Worm (Caenorhabditis elegans) whole organism, L3 larva: Measurements from ENCODE around the gene C05B5.17.

Experiments used
- ceh-16 ChIP-seq: sonication (generic microtip); optimal IDR thresholded peaks from 2 replicates; lab custom pipeline; 2017; ENCODE audit warnings: missing biosample characterization, missing genetic modification characterization
- daf-12 ChIP-seq: fragments of 150-350 bp; optimal IDR thresholded peaks from 2 replicates; lab custom pipeline; 2014; ENCODE audit warnings: missing biosample characterization, missing genetic modification reagents, missing genetic modification characterization
- egl-27 ChIP-seq: sonication (generic microtip); optimal IDR thresholded peaks from 4 replicates; lab custom pipeline; 2017; ENCODE audit warnings: missing biosample characterization, missing genetic modification reagents, missing genetic modification characterization
- fos-1 ChIP-seq: fragments of 150-350 bp; optimal IDR thresholded peaks from 2 replicates; lab custom pipeline; 2014; ENCODE audit warnings: missing biosample characterization, missing genetic modification characterization
- lin-15B ChIP-seq: fragments of 150-350 bp; optimal IDR thresholded peaks from 2 replicates; lab custom pipeline; 2014; ENCODE audit warnings: missing biosample characterization, missing genetic modification characterization
- nhr-237 ChIP-seq: fragments of 150-350 bp; optimal IDR thresholded peaks from 2 replicates; lab custom pipeline; 2014; ENCODE audit warnings: missing biosample characterization, missing genetic modification characterization
- nhr-25 ChIP-seq: sonication (generic microtip); optimal IDR thresholded peaks from 2 replicates; lab custom pipeline; 2017; ENCODE audit warnings: missing biosample characterization, missing genetic modification characterization
- nhr-28 ChIP-seq: fragments of 150-350 bp; optimal IDR thresholded peaks from 2 replicates; lab custom pipeline; 2014; ENCODE audit warnings: missing biosample characterization, missing genetic modification characterization
- nhr-77 ChIP-seq: fragments of 150-350 bp; optimal IDR thresholded peaks from 2 replicates; lab custom pipeline; 2014; ENCODE audit warnings: missing biosample characterization, missing genetic modification characterization
- skn-1 ChIP-seq: fragments of 150-350 bp; optimal IDR thresholded peaks from 2 replicates; lab custom pipeline; 2014; ENCODE audit warnings: missing biosample characterization, missing genetic modification characterization
- snpc-4 ChIP-seq: fragments of 150-350 bp; optimal IDR thresholded peaks from 2 replicates; lab custom pipeline; 2014; ENCODE audit warnings: missing biosample characterization, missing genetic modification characterization
- unc-62 ChIP-seq: fragments of 150-350 bp; sonication (generic microtip); optimal IDR thresholded peaks from 4 replicates; lab custom pipeline; 2014; ENCODE audit warnings: missing biosample characterization, missing genetic modification reagents, missing genetic modification characterization
- ztf-11 ChIP-seq: fragments of 150-350 bp; optimal IDR thresholded peaks from 2 replicates; lab custom pipeline; 2014; ENCODE audit warnings: missing biosample characterization, missing genetic modification characterization

ce11 chrIII:10027947-10028346 is 28.8 kb upstream of the C05B5.17 start, which contains the start of gene ins-23:
- TF ChIP-seq daf-12 (tag; lab: Kevin White, UChicago) (no peak), ceh-16 (tag; lab: Kevin White, UChicago) (no peak), nhr-25 (tag; lab: Kevin White, UChicago) (no peak), unc-62 (GFP tag; lab: Kevin White, UChicago) (no peak), nhr-28 (tag; lab: Kevin White, UChicago) (no peak), snpc-4 (tag; lab: Kevin White, UChicago) (no peak), nhr-237 (tag; lab: Kevin White, UChicago) (no peak), ztf-11 (tag; lab: Kevin White, UChicago) (no peak), fos-1 (tag; lab: Kevin White, UChicago) (no peak), egl-27 (no peak), nhr-77 (tag; lab: Kevin White, UChicago) (no peak), skn-1 (tag; lab: Kevin White, UChicago) (no peak), lin-15B (tag; lab: Kevin White, UChicago) (no peak)
